Fruit fly (Drosophila melanogaster): Measurements from ENCODE around the gene MED31.

DNA sequence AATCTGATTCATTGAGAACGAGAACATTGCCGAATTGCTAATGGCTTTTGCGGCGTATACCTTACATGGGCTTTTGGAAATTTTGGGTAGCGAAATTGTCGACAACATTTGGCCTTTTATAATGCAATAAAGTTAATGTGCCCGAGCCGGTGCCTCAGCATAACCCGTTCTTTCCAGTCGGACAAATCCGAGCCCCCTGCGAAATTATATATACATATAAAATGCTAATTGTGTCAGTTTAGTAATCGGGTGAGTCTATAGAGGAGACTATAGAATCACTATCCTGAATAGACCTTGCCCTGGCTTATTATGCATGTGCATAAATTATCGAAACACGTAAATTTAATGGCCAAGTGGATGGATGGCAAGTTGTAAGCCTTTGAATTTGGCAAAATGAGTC lies 36.6 kb downstream of the MED31 start:
- TF ChIP-seq toe (GFP tag; optimal IDR thresholded peaks at IDR 0.05) (no peak), pad (GFP tag; optimal IDR thresholded peaks at IDR 0.05) (no peak), Hr96 (GFP tag; optimal IDR thresholded peaks at IDR 0.05) (no peak), cic (GFP tag; optimal IDR thresholded peaks at IDR 0.05) (no peak), CG14711 (tag; optimal IDR thresholded peaks at IDR 0.05) (no peak), tj (GFP tag; optimal IDR thresholded peaks at IDR 0.05) (no peak)
